Worm (Caenorhabditis elegans) whole organism, L4 larva: Measurements from ENCODE around the gene msp-50.

Experiments used
- D1046.2 ChIP-seq: fragments of 200-800 bp; sonication (Bioruptor generic); IDR thresholded peaks from 2 replicates; pipeline ENCODE4 v1.3.6; 2022; ENCODE audit warnings: missing genetic modification characterization, missing compliant biosample characterization
- F26F4.8 ChIP-seq: fragments of 200-800 bp; sonication (Bioruptor generic); conservative IDR thresholded peaks from 2 replicates; pipeline ENCODE4 v1.3.6; 2022; ENCODE audit warnings: missing genetic modification characterization, missing compliant biosample characterization
- F44E2.7 ChIP-seq: fragments of 200-800 bp; sonication (Bioruptor generic); IDR thresholded peaks from 2 replicates; pipeline ENCODE4 v2.1.2; 2022; ENCODE audit warnings: missing genetic modification characterization, missing compliant biosample characterization
- F49E8.2 ChIP-seq: sonication (generic microtip); optimal IDR thresholded peaks from 2 replicates; lab custom pipeline; 2016; ENCODE audit warnings: missing compliant biosample characterization, mild to moderate bottlenecking, missing genetic modification characterization, borderline replicate concordance
- R02D3.7 ChIP-seq: fragments of 150-350 bp; sonication (generic microtip); optimal IDR thresholded peaks from 3 replicates; lab custom pipeline; 2014; ENCODE audit warnings: missing biosample characterization, missing genetic modification characterization
- Y5F2A.4 ChIP-seq: fragments of 200-800 bp; sonication (Bioruptor generic); optimal IDR thresholded peaks from 2 replicates; lab custom pipeline; 2018; ENCODE audit warnings: mild to moderate bottlenecking, missing genetic modification characterization, missing compliant biosample characterization
- aha-1 ChIP-seq: fragments of 150-350 bp; peaks from one replicate; lab custom pipeline; 2014; ENCODE audit warnings: missing biosample characterization, missing genetic modification characterization
- ceh-44 ChIP-seq: fragments of 200-800 bp; sonication (Bioruptor generic); IDR thresholded peaks from 2 replicates; pipeline ENCODE4 v1.3.6; 2022; ENCODE audit warnings: missing genetic modification reagents, missing genetic modification characterization, missing compliant biosample characterization
- ceh-82 ChIP-seq: sonication (generic microtip); optimal IDR thresholded peaks from 2 replicates; lab custom pipeline; 2017; ENCODE audit warnings: missing biosample characterization, missing genetic modification characterization
- daf-8 ChIP-seq: fragments of 200-800 bp; sonication (Bioruptor generic); IDR thresholded peaks from 2 replicates; pipeline ENCODE4 v1.3.6; 2022; ENCODE audit warnings: missing genetic modification characterization, missing compliant biosample characterization
- dmd-8 ChIP-seq: fragments of 200-800 bp; sonication (Bioruptor generic); IDR thresholded peaks from 2 replicates; pipeline ENCODE4 v1.3.6; 2022; ENCODE audit warnings: missing genetic modification characterization, missing compliant biosample characterization
- dmd-9 ChIP-seq: fragments of 200-800 bp; sonication (Bioruptor generic); IDR thresholded peaks from 2 replicates; pipeline ENCODE4 v1.3.6; 2022; ENCODE audit warnings: missing genetic modification reagents, missing genetic modification characterization, missing compliant biosample characterization
- dpl-1 ChIP-seq: fragments of 150-350 bp; optimal IDR thresholded peaks from 2 replicates; lab custom pipeline; 2014; ENCODE audit warnings: missing biosample characterization, missing genetic modification reagents, missing genetic modification characterization
- duxl-1 ChIP-seq: sonication (generic microtip); optimal IDR thresholded peaks from 2 replicates; lab custom pipeline; 2016; ENCODE audit warnings: mild to moderate bottlenecking, missing genetic modification characterization, moderate library complexity, missing compliant biosample characterization; ENCODE audit not compliant: poor library complexity
- egl-27 ChIP-seq: sonication (generic microtip); optimal IDR thresholded peaks from 3 replicates; lab custom pipeline; 2017; ENCODE audit warnings: missing biosample characterization, missing genetic modification reagents, missing genetic modification characterization
- egl-43 ChIP-seq: fragments of 200-800 bp; sonication (Bioruptor generic); IDR thresholded peaks from 2 replicates; pipeline ENCODE4 v1.3.6; 2022; ENCODE audit warnings: missing genetic modification reagents, missing genetic modification characterization, missing compliant biosample characterization
- fkh-10 ChIP-seq: fragments of 150-350 bp; optimal IDR thresholded peaks from 2 replicates; lab custom pipeline; 2014; ENCODE audit warnings: missing biosample characterization, missing genetic modification reagents, missing genetic modification characterization
- hmg-1.1 ChIP-seq: fragments of 200-800 bp; sonication (Bioruptor generic); IDR thresholded peaks from 2 replicates; pipeline ENCODE4 v1.3.6; 2022; ENCODE audit warnings: missing genetic modification reagents, missing genetic modification characterization, missing compliant biosample characterization
- lin-1 ChIP-seq: fragments of 200-800 bp; sonication (Bioruptor generic); IDR thresholded peaks from 2 replicates; pipeline ENCODE4 v1.3.6; 2022; ENCODE audit warnings: missing genetic modification reagents, missing genetic modification characterization, missing compliant biosample characterization
- lin-13 ChIP-seq: fragments of 150-350 bp; optimal IDR thresholded peaks from 2 replicates; lab custom pipeline; 2014; ENCODE audit warnings: missing biosample characterization, missing genetic modification reagents, missing genetic modification characterization
- lin-15B ChIP-seq: fragments of 150-350 bp; sonication (generic microtip); optimal IDR thresholded peaks from 3 replicates; lab custom pipeline; 2014; ENCODE audit warnings: missing biosample characterization, missing genetic modification characterization
- lin-38 ChIP-seq: fragments of 200-800 bp; sonication (Bioruptor generic); IDR thresholded peaks from 2 replicates; pipeline ENCODE4 v1.3.6; 2022; ENCODE audit warnings: missing genetic modification reagents, missing genetic modification characterization, missing compliant biosample characterization
- lin-39 ChIP-seq: fragments of 150-350 bp; optimal IDR thresholded peaks from 2 replicates; lab custom pipeline; 2014; ENCODE audit warnings: missing biosample characterization, missing genetic modification reagents, missing genetic modification characterization
- madf-5 ChIP-seq, 2 experiments: fragments of 200-800 bp; sonication (Bioruptor generic); IDR thresholded peaks; 2 replicates each; pipeline ENCODE4 v1.3.6; 2022; ENCODE audit warnings: missing compliant biosample characterization in 2 of 2, missing genetic modification characterization in 2 of 2
- mep-1 ChIP-seq: fragments of 150-350 bp; sonication (generic microtip); optimal IDR thresholded peaks from 3 replicates; lab custom pipeline; 2014; ENCODE audit warnings: missing biosample characterization, missing genetic modification characterization
- nhr-237 ChIP-seq: sonication (generic microtip); optimal IDR thresholded peaks from 2 replicates; lab custom pipeline; 2017; ENCODE audit warnings: missing biosample characterization, missing genetic modification characterization
- nhr-41 ChIP-seq: fragments of 200-800 bp; sonication (Bioruptor generic); IDR thresholded peaks from 2 replicates; pipeline ENCODE4 v1.3.6; 2022; ENCODE audit warnings: missing genetic modification reagents, missing genetic modification characterization, missing compliant biosample characterization
- nhr-6 ChIP-seq: fragments of 150-350 bp; optimal IDR thresholded peaks from 2 replicates; lab custom pipeline; 2014; ENCODE audit warnings: missing biosample characterization, missing genetic modification characterization
- php-3 ChIP-seq: fragments of 200-800 bp; sonication (Bioruptor generic); IDR thresholded peaks from 2 replicates; pipeline ENCODE4 v1.3.6; 2022; ENCODE audit warnings: missing genetic modification reagents, missing genetic modification characterization, missing compliant biosample characterization
- sdz-12 ChIP-seq: fragments of 200-800 bp; sonication (Bioruptor generic); optimal IDR thresholded peaks from 2 replicates; lab custom pipeline; 2018; ENCODE audit warnings: mild to moderate bottlenecking, missing genetic modification characterization, missing compliant biosample characterization
- set-16 ChIP-seq: fragments of 200-800 bp; sonication (Bioruptor generic); IDR thresholded peaks from 2 replicates; pipeline ENCODE4 v1.3.6; 2022; ENCODE audit warnings: missing genetic modification reagents, missing genetic modification characterization, missing compliant biosample characterization
- skn-1 ChIP-seq: fragments of 150-350 bp; optimal IDR thresholded peaks from 2 replicates; lab custom pipeline; 2014; ENCODE audit warnings: missing biosample characterization, missing genetic modification characterization
- snpc-4 ChIP-seq: fragments of 150-350 bp; optimal IDR thresholded peaks from 2 replicates; lab custom pipeline; 2014; ENCODE audit warnings: missing biosample characterization, missing genetic modification characterization
- spr-1 ChIP-seq: sonication (generic microtip); optimal IDR thresholded peaks from 2 replicates; lab custom pipeline; 2016; ENCODE audit warnings: mild to moderate bottlenecking, missing genetic modification characterization, missing compliant biosample characterization
- tag-97 ChIP-seq: fragments of 200-800 bp; sonication (Bioruptor generic); IDR thresholded peaks from 2 replicates; pipeline ENCODE4 v1.3.6; 2022; ENCODE audit warnings: missing genetic modification characterization, missing compliant biosample characterization
- tra-1 ChIP-seq: fragments of 200-800 bp; sonication (Bioruptor generic); IDR thresholded peaks from 2 replicates; pipeline ENCODE4 v1.3.6; 2022; ENCODE audit warnings: missing genetic modification reagents, missing genetic modification characterization, missing compliant biosample characterization
- unc-130 ChIP-seq: sonication (generic microtip); optimal IDR thresholded peaks from 2 replicates; lab custom pipeline; 2016; ENCODE audit warnings: missing genetic modification reagents, missing genetic modification characterization, missing compliant biosample characterization
- unc-39 ChIP-seq: sonication (generic microtip); optimal IDR thresholded peaks from 2 replicates; lab custom pipeline; 2017; ENCODE audit warnings: missing biosample characterization, missing genetic modification characterization
- unc-62 ChIP-seq, 3 experiments: fragments of 150-350 bp in 1 of 3; sonication (generic microtip); optimal IDR thresholded peaks in 2 of 3; peaks in 1 of 3; 1 replicate in 1 of 3; 2 replicates in 2 of 3; lab custom pipeline; 2014 to 2017; ENCODE audit warnings: missing biosample characterization in 3 of 3, missing genetic modification characterization in 3 of 3, missing genetic modification reagents in 3 of 3, missing genotype in 1 of 3
- vab-7 ChIP-seq: fragments of 200-800 bp; sonication (Bioruptor generic); IDR thresholded peaks from 2 replicates; pipeline ENCODE4 v1.3.6; 2022; ENCODE audit warnings: missing genetic modification reagents, missing genetic modification characterization, missing compliant biosample characterization
- zag-1 ChIP-seq: fragments of 150-350 bp; optimal IDR thresholded peaks from 2 replicates; lab custom pipeline; 2014; ENCODE audit warnings: missing biosample characterization, missing genetic modification characterization
- zip-11 ChIP-seq: fragments of 200-800 bp; sonication (Bioruptor generic); IDR thresholded peaks from 2 replicates; pipeline ENCODE4 v1.3.6; 2022; ENCODE audit warnings: missing genetic modification characterization, missing compliant biosample characterization
- ztf-7 ChIP-seq: fragments of 150-350 bp; optimal IDR thresholded peaks from 2 replicates; lab custom pipeline; 2014; ENCODE audit warnings: missing biosample characterization, missing genetic modification characterization

The msp-50 gene

DNA sequence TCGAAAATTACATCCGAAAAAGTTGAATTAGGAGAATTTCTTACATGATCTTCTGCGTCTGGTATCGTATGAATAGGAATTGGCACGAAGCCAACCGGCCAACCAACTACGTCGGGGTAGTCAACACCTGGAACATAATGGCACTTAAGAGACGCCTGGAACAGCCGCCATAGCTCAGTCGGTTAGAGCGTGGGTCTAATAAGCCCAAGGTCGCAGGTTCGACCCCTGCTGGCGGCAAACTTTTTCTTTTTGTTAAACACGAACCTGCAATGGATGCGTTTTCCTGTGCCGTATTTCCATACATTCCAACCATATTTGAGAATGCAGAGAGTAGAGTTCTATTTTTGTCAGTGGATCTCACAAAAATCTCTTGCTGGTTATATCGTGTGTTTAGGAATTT lies 38.1 kb downstream of the msp-50 start (continued):
- TF ChIP-seq Y5F2A.4 (GFP tag; lab: Kevin White, UChicago) (no peak), mep-1 (tag; lab: Kevin White, UChicago) (no peak), unc-39 (tag; lab: Kevin White, UChicago) (no peak), lin-15B (tag; lab: Kevin White, UChicago) (no peak), snpc-4 (tag; lab: Kevin White, UChicago) (no peak), lin-39 (tag; lab: Kevin White, UChicago) (no peak), set-16 (GFP tag; lab: Robert Waterston, UW) (no peak), unc-130 (GFP tag; lab: Kevin White, UChicago) (peak; percentile 11), ztf-7 (tag; lab: Kevin White, UChicago) (no peak), lin-1 (GFP tag; lab: Robert Waterston, UW) (no peak), spr-1 (no peak), dmd-9 (no peak), dpl-1 (GFP tag; lab: Kevin White, UChicago) (no peak), skn-1 (tag; lab: Kevin White, UChicago) (no peak), daf-8 (no peak), tag-97 (GFP tag; lab: Robert Waterston, UW) (no peak), ceh-44 (GFP tag; lab: Robert Waterston, UW) (no peak), egl-27 (no peak), F44E2.7 (GFP tag; lab: Robert Waterston, UW) (no peak), egl-43 (GFP tag; lab: Robert Waterston, UW) (peak; percentile 72), tra-1 (GFP tag; lab: Robert Waterston, UW) (peak; percentile 52; the same call in 1 of the 2 replicates), F26F4.8 (GFP tag; lab: Robert Waterston, UW) (no peak), zag-1 (tag; lab: Kevin White, UChicago) (no peak), unc-62 (GFP tag; optimal IDR thresholded peaks at IDR 0.05 in 1 of 2; lab: Kevin White, UChicago) (peak in 1 of 2 experiments; percentile 66), unc-62 (tag; optimal IDR thresholded peaks at IDR 0.05; lab: Kevin White, UChicago) (no peak), lin-38 (no peak; the same call in 1 of the 2 replicates), aha-1 (tag; lab: Kevin White, UChicago) (peak; percentile 93), fkh-10 (no peak), F49E8.2 (tag; lab: Kevin White, UChicago) (no peak), zip-11 (no peak), R02D3.7 (tag; lab: Kevin White, UChicago) (no peak)

DNA sequence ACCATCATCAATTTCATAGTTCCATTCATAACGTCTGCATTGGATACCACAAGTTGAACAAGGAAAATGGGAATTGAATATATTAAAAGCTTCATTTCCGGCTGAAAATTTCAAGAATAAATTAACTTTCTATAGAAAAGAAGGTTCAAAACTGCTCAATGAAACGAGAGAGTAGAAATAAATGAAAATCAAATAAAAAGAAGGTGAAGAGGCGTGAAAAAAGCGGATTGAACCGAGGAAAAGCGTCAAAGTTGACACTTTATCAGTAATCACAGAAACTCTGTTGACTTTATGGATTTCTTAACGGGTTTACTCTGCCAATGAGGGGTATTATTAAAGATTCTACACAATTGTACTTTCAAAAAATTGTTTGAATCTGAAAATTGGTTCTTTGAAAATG lies 38.8 kb downstream of the msp-50 start, which contains the start of gene pho-4:
pho-4 (minus strand) TSS at position 101 of the 400 bp plus-strand sequence.
- TF ChIP-seq ztf-7 (tag; lab: Kevin White, UChicago) (no peak), nhr-6 (no peak), dmd-8 (GFP tag; lab: Robert Waterston, UW) (no peak), ceh-82 (tag; lab: Kevin White, UChicago) (no peak), madf-5 (GFP tag; IDR thresholded peaks at IDR 0.05; lab: Robert Waterston, UW) (no peak), vab-7 (GFP tag; lab: Robert Waterston, UW) (no peak), unc-62 (GFP tag; optimal IDR thresholded peaks at IDR 0.05 in 1 of 2; lab: Kevin White, UChicago) (no peak), unc-62 (tag; optimal IDR thresholded peaks at IDR 0.05; lab: Kevin White, UChicago) (no peak), D1046.2 (GFP tag; lab: Robert Waterston, UW) (no peak), sdz-12 (GFP tag; lab: Kevin White, UChicago) (no peak), snpc-4 (tag; lab: Kevin White, UChicago) (no peak), mep-1 (tag; lab: Kevin White, UChicago) (no peak), nhr-41 (GFP tag; lab: Robert Waterston, UW) (no peak), daf-8 (no peak), duxl-1 (tag; lab: Kevin White, UChicago) (no peak), hmg-1.1 (GFP tag; lab: Robert Waterston, UW) (no peak), lin-13 (no peak), php-3 (GFP tag; lab: Robert Waterston, UW) (no peak), Y5F2A.4 (GFP tag; lab: Kevin White, UChicago) (no peak), nhr-237 (tag; lab: Kevin White, UChicago) (no peak)
